Worm (Caenorhabditis elegans) whole organism, late embryonic: ENCODE data around the gene sqv-8.

Experiments
- C38D4.7 ChIP-seq: fragments of 200-800 bp; sonication (Bioruptor generic); optimal IDR thresholded peaks from 2 replicates; lab custom pipeline; 2018; ENCODE audit warnings: mild to moderate bottlenecking, missing genetic modification characterization, moderate library complexity, missing compliant biosample characterization
- F13H6.1 ChIP-seq: sonication (generic microtip); optimal IDR thresholded peaks from 2 replicates; lab custom pipeline; 2016; ENCODE audit warnings: missing genetic modification characterization, missing compliant biosample characterization
- K09A11.1 ChIP-seq: sonication (generic microtip); optimal IDR thresholded peaks from 2 replicates; lab custom pipeline; 2017; ENCODE audit warnings: antibody characterized with exemption, mild to moderate bottlenecking, missing genetic modification characterization, missing compliant biosample characterization; ENCODE audit not compliant: insufficient read depth
- ama-1 ChIP-seq: fragments of 150-350 bp; optimal IDR thresholded peaks from 2 replicates; lab custom pipeline; 2014
- ceh-18 ChIP-seq: sonication (generic microtip); optimal IDR thresholded peaks from 2 replicates; lab custom pipeline; 2016; ENCODE audit warnings: missing genetic modification characterization, missing compliant biosample characterization
- ceh-24 ChIP-seq: sonication (generic microtip); optimal IDR thresholded peaks from 2 replicates; lab custom pipeline; 2016; ENCODE audit warnings: mild to moderate bottlenecking, missing genetic modification characterization, missing compliant biosample characterization
- ceh-34 ChIP-seq: sonication (generic microtip); optimal IDR thresholded peaks from 2 replicates; lab custom pipeline; 2016; ENCODE audit warnings: mild to moderate bottlenecking, missing genetic modification characterization, missing compliant biosample characterization
- ceh-48 ChIP-seq: sonication (generic microtip); optimal IDR thresholded peaks from 2 replicates; lab custom pipeline; 2016; ENCODE audit warnings: missing genetic modification characterization, inconsistent platforms, missing compliant biosample characterization
- ceh-9 ChIP-seq: sonication (generic microtip); optimal IDR thresholded peaks from 2 replicates; lab custom pipeline; 2016; ENCODE audit warnings: mild to moderate bottlenecking, missing genetic modification characterization, inconsistent platforms, missing compliant biosample characterization
- dve-1 ChIP-seq: sonication (generic microtip); optimal IDR thresholded peaks from 2 replicates; lab custom pipeline; 2017; ENCODE audit warnings: antibody characterized with exemption, mild to moderate bottlenecking, missing genetic modification characterization, missing compliant biosample characterization
- fax-1 ChIP-seq: sonication (generic microtip); optimal IDR thresholded peaks from 2 replicates; lab custom pipeline; 2016; ENCODE audit warnings: missing genotype, missing genetic modification characterization, missing compliant biosample characterization
- hlh-15 ChIP-seq: sonication (generic microtip); optimal IDR thresholded peaks from 2 replicates; lab custom pipeline; 2016; ENCODE audit warnings: missing genetic modification characterization, missing compliant biosample characterization
- hlh-30 ChIP-seq: sonication (generic microtip); optimal IDR thresholded peaks from 2 replicates; lab custom pipeline; 2017; ENCODE audit warnings: antibody characterized with exemption, missing genetic modification characterization, missing compliant biosample characterization; ENCODE audit not compliant: insufficient read depth
- hlh-6 ChIP-seq: sonication (generic microtip); optimal IDR thresholded peaks from 2 replicates; lab custom pipeline; 2016; ENCODE audit warnings: missing genotype, missing genetic modification characterization, missing compliant biosample characterization
- lim-6 ChIP-seq: sonication (generic microtip); optimal IDR thresholded peaks from 2 replicates; lab custom pipeline; 2016; ENCODE audit warnings: missing genetic modification characterization, missing compliant biosample characterization
- madf-2 ChIP-seq: sonication (generic microtip); optimal IDR thresholded peaks from 2 replicates; lab custom pipeline; 2017; ENCODE audit warnings: missing genetic modification characterization, missing compliant biosample characterization
- mec-3 ChIP-seq: sonication (generic microtip); optimal IDR thresholded peaks from 2 replicates; lab custom pipeline; 2016; ENCODE audit warnings: borderline replicate concordance, missing genetic modification characterization, missing compliant biosample characterization
- odd-2 ChIP-seq: sonication (generic microtip); optimal IDR thresholded peaks from 2 replicates; lab custom pipeline; 2017; ENCODE audit warnings: antibody characterized with exemption, mild to moderate bottlenecking, missing genetic modification characterization, missing compliant biosample characterization
- pag-3 ChIP-seq: sonication (generic microtip); optimal IDR thresholded peaks from 2 replicates; lab custom pipeline; 2016; ENCODE audit warnings: missing compliant biosample characterization, missing genetic modification characterization, borderline replicate concordance
- pha-2 ChIP-seq: sonication (generic microtip); optimal IDR thresholded peaks from 2 replicates; lab custom pipeline; 2017; ENCODE audit warnings: mild to moderate bottlenecking, missing genetic modification characterization, missing compliant biosample characterization
- pros-1 ChIP-seq: fragments of 150-350 bp; optimal IDR thresholded peaks from 2 replicates; lab custom pipeline; 2014; ENCODE audit warnings: missing biosample characterization, missing genetic modification reagents, missing genetic modification characterization
- rnt-1 ChIP-seq: sonication (generic microtip); optimal IDR thresholded peaks from 2 replicates; lab custom pipeline; 2016; ENCODE audit warnings: missing genetic modification characterization, missing compliant biosample characterization
- sdc-2 ChIP-seq: sonication (generic microtip); optimal IDR thresholded peaks from 2 replicates; lab custom pipeline; 2016; ENCODE audit warnings: missing genotype, missing genetic modification characterization, missing compliant biosample characterization
- sox-4 ChIP-seq: sonication (generic microtip); optimal IDR thresholded peaks from 2 replicates; lab custom pipeline; 2017; ENCODE audit warnings: mild to moderate bottlenecking, missing genetic modification characterization, inconsistent platforms, missing compliant biosample characterization
- tbx-7 ChIP-seq: sonication (generic microtip); optimal IDR thresholded peaks from 2 replicates; lab custom pipeline; 2016; ENCODE audit warnings: missing genotype, missing genetic modification characterization, missing compliant biosample characterization
- unc-42 ChIP-seq: sonication (generic microtip); optimal IDR thresholded peaks from 2 replicates; lab custom pipeline; 2016; ENCODE audit warnings: missing genotype, missing genetic modification characterization, missing compliant biosample characterization
- unc-55 ChIP-seq: sonication (generic microtip); optimal IDR thresholded peaks from 2 replicates; lab custom pipeline; 2017; ENCODE audit warnings: missing biosample characterization, missing genetic modification reagents, missing genetic modification characterization
- zip-5 ChIP-seq: sonication (generic microtip); optimal IDR thresholded peaks from 2 replicates; lab custom pipeline; 2016; ENCODE audit warnings: missing genetic modification characterization, missing compliant biosample characterization
- ztf-16 ChIP-seq: sonication (generic microtip); optimal IDR thresholded peaks from 2 replicates; lab custom pipeline; 2017; ENCODE audit warnings: missing genetic modification characterization, missing compliant biosample characterization

The sqv-8 gene

DNA sequence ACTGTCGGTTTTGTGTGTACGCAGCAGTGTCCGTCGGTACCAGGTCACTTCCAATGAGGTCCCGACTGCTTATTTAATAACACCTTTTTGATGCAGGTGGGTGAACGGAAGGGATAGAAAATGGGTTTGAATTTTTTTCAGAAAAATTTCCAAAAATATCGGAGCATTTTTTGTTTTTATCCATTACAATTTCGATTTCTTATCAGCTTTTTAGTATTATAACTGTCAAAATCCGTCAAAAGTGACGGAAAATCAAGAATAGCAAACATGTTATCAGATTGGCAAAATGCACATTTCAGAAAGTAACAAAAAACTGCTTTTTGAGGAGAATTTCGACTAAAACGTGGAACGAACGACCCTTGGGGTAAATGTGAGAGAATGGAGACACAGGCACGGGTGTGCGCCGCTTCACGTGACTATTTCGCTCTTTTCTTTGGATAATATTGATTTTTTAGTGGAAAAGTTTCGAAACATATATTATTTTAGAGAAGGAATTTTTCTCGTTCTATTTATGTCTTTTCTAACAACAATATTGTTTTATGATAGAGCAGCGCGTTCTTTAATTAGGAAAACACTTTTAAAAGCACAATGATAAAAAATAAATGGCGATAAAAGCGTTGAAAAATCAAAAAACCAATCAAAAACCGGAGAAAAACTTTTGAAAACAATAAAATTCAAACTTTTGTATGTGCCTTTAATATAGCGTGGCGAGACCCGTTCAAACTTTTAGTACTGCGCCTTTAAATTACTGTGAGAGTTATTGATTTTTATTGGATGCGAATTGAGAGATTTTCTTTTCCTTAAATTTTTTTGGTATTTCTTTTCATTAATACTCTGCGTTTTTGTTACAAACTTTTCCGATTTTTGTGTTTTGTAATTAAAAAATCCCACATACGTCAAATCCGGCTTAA, at the start of gene sqv-8:
Gene sqv-8 (plus strand): TSS at position 51 of the 911 bp plus-strand sequence.
- TF ChIP-seq hlh-15 (no peak), pag-3 (tag; lab: Kevin White, UChicago) (no peak), sox-4 (no peak), ceh-48 (peak; percentile 46), hlh-30 (tag; lab: Kevin White, UChicago) (peak; percentile 87)

DNA sequence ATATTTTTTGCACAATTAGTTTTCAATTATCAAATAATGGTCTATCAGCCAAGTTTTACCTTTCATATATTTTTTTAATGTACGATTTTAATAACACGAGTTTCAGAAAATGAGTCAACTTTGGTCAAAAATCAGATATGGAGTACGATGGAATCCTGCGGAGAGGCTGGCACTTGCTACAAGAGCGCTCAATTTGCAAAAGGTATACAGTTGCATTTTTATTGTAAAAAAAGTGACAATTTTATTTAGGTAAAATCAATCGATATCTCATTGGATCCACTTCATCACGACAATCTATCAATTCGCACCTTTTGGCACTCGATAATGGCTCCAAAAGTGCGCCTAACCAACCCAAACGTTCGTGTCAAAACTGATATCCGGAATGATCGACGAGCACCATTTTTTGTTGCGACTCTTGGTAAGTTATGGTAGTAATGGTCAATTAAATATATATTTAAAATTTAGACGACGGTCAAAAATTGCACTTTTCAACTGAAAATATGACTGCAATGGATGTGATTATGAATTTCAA, 49.2 kb upstream of the sqv-8 start, which contains the start of gene mrpl-53:
Gene mrpl-53 (plus strand): TSS at position 107 of the 532 bp plus-strand sequence.
- TF ChIP-seq odd-2 (tag; lab: Kevin White, UChicago) (no peak), ceh-18 (tag; lab: Kevin White, UChicago) (no peak)

DNA sequence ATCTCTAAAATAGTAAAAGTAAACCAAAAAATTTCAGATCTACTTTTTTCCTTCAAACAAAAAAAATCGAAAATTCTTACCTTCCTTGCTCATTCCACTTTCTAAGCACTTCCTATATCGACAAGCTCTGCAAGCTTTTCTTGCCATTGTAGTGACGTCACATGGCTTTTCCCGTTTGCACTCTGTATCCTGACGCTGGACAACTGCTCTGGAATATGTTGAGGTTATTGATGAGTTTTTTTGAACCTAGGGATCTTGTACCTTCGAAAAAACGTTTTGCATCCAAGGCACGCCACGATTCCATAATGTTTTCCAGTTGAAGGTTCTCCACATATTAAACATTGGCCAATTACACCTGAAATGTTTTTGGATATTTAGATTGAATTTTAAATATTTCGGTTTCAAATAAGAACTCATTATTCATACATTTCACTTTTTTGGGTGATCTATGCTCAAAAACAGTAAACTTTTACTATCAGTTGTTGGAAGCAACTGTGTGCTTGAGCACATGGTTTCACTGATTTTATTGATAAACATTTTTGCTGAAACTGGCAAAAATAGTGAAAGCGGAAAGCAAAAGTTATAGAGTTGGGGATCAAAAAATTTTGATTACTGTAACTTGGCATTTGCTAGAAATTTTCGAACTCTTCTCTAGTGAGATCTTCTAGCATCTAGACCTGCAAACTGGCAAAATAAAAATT, 46.6 kb upstream of the sqv-8 start:
- TF ChIP-seq ztf-16 (tag; lab: Kevin White, UChicago), result no peak
- no peak for TF ChIP-seq tbx-7 (tag; lab: Kevin White, UChicago)
- no peak for TF ChIP-seq C38D4.7
- TF ChIP-seq unc-55, result no peak
- TF ChIP-seq hlh-6, result no peak

DNA sequence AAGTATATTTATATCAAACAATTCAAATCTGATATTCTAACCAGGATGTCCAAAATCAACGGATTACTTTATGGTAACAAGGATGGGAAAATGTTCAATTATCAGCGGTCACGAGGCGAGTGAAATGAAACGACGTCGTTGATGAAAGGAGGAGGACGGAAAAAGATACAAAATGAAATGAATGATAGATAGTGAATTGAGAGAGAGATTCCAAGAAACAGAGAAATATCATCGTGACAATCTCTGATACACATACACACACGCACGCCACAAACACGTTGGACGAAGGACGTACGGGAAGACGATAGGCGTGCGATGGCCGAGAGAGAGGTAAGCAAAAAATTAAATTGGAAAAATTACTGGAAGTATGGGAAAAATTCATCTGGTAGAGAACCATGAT, 45.7 kb upstream of the sqv-8 start:
- TF ChIP-seq dve-1 (tag; lab: Kevin White, UChicago), result no peak
- TF ChIP-seq rnt-1 (tag; lab: Kevin White, UChicago), result peak; percentile 29
- peak; percentile 40 for TF ChIP-seq hlh-30 (tag; lab: Kevin White, UChicago)
- TF ChIP-seq unc-55, result peak; percentile 76

DNA sequence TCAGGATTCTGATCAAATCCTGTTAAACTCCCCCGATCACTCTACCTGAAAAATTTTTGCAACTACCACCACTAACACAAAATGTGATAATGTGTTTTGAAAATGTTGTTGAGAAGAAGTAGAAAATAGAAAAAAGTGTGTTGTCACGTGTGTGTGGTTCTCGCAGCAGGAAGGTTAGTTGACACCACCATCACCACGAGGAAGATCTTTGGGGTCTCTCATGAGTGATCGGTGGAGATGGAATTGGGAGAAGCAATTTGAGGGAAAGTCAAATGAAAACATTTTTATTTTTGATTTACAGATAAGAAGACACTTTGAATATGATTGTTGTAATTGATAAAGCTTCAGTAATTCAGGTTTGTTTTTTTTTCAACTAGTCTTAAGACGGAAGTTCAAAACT, 45.1 kb upstream of the sqv-8 start:
- no peak for TF ChIP-seq ama-1
- TF ChIP-seq pha-2 (tag; lab: Kevin White, UChicago), result no peak
- no peak for TF ChIP-seq hlh-6
- TF ChIP-seq K09A11.1, result no peak
- peak; percentile 40 for TF ChIP-seq hlh-30 (tag; lab: Kevin White, UChicago)
- TF ChIP-seq pag-3 (tag; lab: Kevin White, UChicago), result no peak
- TF ChIP-seq fax-1 (tag; lab: Kevin White, UChicago), result no peak
- no peak for TF ChIP-seq lim-6 (tag; lab: Kevin White, UChicago)
- no peak for TF ChIP-seq mec-3 (tag; lab: Kevin White, UChicago)

DNA sequence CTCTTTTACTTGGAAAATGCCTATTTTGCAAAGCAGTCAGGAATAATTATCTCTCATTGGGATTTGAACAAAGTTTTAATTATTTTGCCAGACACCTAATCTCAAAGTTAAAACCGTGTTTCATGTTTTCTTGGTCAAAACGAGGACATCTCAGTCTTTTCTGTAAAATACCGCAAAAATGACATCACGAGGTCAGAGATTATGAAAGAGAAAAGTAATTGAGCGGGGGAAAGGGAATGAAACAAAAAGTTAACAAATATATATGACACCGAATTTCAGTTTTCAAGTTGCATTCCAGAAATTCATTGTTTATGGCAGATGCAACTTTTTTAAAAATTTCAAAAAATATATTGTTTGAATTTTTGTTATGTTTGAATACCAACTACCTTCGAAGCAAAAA, 44.2 kb upstream of the sqv-8 start:
- no peak for TF ChIP-seq ceh-9 (tag; lab: Kevin White, UChicago)
- TF ChIP-seq F13H6.1, result no peak
- TF ChIP-seq ztf-16 (tag; lab: Kevin White, UChicago), result no peak
- no peak for TF ChIP-seq pros-1 (tag; lab: Kevin White, UChicago)
- no peak for TF ChIP-seq unc-42 (tag; lab: Kevin White, UChicago)
- no peak for TF ChIP-seq hlh-6
- no peak for TF ChIP-seq sdc-2 (tag; lab: Kevin White, UChicago)
- TF ChIP-seq ceh-24 (tag; lab: Kevin White, UChicago), result no peak
- TF ChIP-seq madf-2 (tag; lab: Kevin White, UChicago), result no peak
- no peak for TF ChIP-seq zip-5 (tag; lab: Kevin White, UChicago)
- TF ChIP-seq rnt-1 (tag; lab: Kevin White, UChicago), result no peak
- no peak for TF ChIP-seq ceh-34 (tag; lab: Kevin White, UChicago)
- TF ChIP-seq ama-1, result no peak
